Fruit fly (Drosophila melanogaster): Measurements from ENCODE around the gene CG13077.

The CG13077 gene

DNA sequence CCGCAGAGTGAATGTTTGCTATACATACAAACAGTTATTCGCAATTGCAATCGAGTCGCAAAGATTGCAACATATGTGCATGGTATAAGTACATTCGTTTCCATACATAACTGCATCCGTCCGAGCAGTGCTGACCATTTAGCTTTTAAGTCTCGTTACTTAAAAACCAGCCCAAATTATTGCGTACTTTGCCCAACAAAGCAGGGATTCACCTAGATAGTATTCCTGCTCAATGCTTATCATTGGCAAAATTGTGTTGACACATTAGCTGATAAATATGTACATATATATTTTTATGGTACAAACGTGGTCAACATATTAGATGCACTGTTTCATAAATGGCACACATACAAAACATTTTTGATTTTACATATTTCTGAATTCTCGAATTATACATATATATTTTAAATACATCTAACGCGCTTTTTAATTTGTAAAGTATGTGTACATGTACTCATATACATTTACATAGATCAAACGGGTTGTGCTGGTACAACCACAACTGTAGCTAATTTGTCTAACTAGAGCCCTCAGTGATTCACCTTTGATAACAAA lies 22.6 kb upstream of the CG13077 start (continued):
- 0 out of 2 replicates have a peak, but pooled peaks have one; percentile 9 for TF ChIP-seq CG15336 (GFP tag; IDR thresholded peaks at IDR 0.05)
- TF ChIP-seq CG31627 (GFP tag; optimal IDR thresholded peaks at IDR 0.05): no peak
- TF ChIP-seq CG8319 (GFP tag; optimal IDR thresholded peaks at IDR 0.05): no peak
- no peak for TF ChIP-seq fd85E (GFP tag; optimal IDR thresholded peaks at IDR 0.05)
- TF ChIP-seq CG8119 (GFP tag; IDR thresholded peaks at IDR 0.05): no peak
- no peak for TF ChIP-seq dac (GFP tag; optimal IDR thresholded peaks at IDR 0.05)
- TF ChIP-seq lz (GFP tag; optimal IDR thresholded peaks at IDR 0.05): no peak
- no peak for TF ChIP-seq spab (GFP tag; optimal IDR thresholded peaks at IDR 0.05)
- no peak for TF ChIP-seq Eip93F (GFP tag; optimal IDR thresholded peaks at IDR 0.05)
- no peak for TF ChIP-seq CG8632 (GFP tag; optimal IDR thresholded peaks at IDR 0.05)
- TF ChIP-seq Hr39 (GFP tag; optimal IDR thresholded peaks at IDR 0.05): no peak
- TF ChIP-seq fd59A (GFP tag; optimal IDR thresholded peaks at IDR 0.05): no peak
- TF ChIP-seq vri (GFP tag; optimal IDR thresholded peaks at IDR 0.05): no peak
- no peak for TF ChIP-seq topi (GFP tag; optimal IDR thresholded peaks at IDR 0.05)
- no peak for TF ChIP-seq CG11762 (GFP tag; optimal IDR thresholded peaks at IDR 0.05; ENCODE audit: insufficient read depth)
- TF ChIP-seq CG1621 (tag; optimal IDR thresholded peaks at IDR 0.05): no peak

DNA sequence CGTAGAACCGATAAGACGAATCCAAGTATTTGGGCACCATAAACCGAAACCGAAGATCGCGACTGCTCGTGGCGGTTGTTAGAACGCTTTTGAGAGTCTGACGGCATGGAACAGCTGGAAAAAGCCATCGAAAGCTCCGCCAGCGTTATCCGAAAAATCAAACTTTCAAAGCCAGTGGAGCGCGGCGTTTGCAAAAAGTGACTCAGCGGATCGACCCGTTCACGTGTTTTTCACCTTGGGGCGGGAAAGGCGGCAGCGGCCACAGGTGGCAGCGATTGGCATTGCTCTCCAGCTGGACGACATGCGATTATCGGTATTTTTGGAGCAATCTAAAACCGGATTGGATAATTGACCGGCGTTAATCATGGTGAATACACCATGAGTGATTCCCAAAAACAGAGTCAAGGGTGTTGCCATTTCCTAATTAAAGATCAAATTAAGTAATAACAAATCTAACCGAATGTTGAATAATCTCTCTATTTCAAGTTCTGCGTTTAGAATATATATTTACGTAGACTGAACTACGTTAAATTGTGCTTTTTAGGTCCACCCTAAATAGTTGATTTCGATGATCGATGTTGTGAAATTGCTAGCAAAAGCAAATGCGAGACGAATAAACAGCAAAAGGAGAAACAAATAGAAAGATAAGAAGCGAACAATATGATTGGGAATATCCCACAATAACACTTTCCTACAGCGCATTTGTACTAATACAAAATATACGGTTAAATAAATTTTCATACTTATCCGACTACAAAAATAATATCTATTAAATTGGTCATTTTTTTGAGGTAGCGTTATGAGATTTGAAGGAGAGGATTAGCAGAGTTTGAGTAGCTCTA lies 18.6 kb upstream of the CG13077 start, which contains the start of gene CG10337:
Gene CG10337, minus strand, starts transcription at position 91 of the 842 bp plus-strand sequence.
- TF ChIP-seq CG6163 (GFP tag; IDR thresholded peaks at IDR 0.05): peak; percentile 42; the same call in 1 of the 3 replicates
- TF ChIP-seq CG8119 (GFP tag; IDR thresholded peaks at IDR 0.05): peak; percentile 36; the same call in 1 of the 3 replicates
- TF ChIP-seq CG6808 (GFP tag; optimal IDR thresholded peaks at IDR 0.05): no peak
- peak; percentile 19 for TF ChIP-seq dsx (GFP tag; optimal IDR thresholded peaks at IDR 0.05; ENCODE audit: poor library complexity, severe bottlenecking)
- no peak for TF ChIP-seq CG1621 (tag; optimal IDR thresholded peaks at IDR 0.05)
- peak; percentile 52 for TF ChIP-seq CG15336 (GFP tag; IDR thresholded peaks at IDR 0.05)
- TF ChIP-seq CG32006 (GFP tag; optimal IDR thresholded peaks at IDR 0.05): peak; percentile 29
- TF ChIP-seq CG6792 (GFP tag; optimal IDR thresholded peaks at IDR 0.05): no peak
- no peak for TF ChIP-seq CG6276 (GFP tag; optimal IDR thresholded peaks at IDR 0.05)
- no peak for TF ChIP-seq Lpt (GFP tag; optimal IDR thresholded peaks at IDR 0.05)
- no peak for TF ChIP-seq Ets21C (GFP tag; optimal IDR thresholded peaks at IDR 0.05)
- TF ChIP-seq cyc (GFP tag; optimal IDR thresholded peaks at IDR 0.05): no peak
- peak; percentile 24 for TF ChIP-seq CG8632 (GFP tag; optimal IDR thresholded peaks at IDR 0.05)
- no peak for TF ChIP-seq salr (GFP tag; optimal IDR thresholded peaks at IDR 0.05)
- TF ChIP-seq lz (GFP tag; optimal IDR thresholded peaks at IDR 0.05): peak; percentile 7
- peak; percentile 13 to 15 for TF ChIP-seq ss (GFP tag; optimal IDR thresholded peaks at IDR 0.05)
- no peak for TF ChIP-seq CG4318 (GFP tag; optimal IDR thresholded peaks at IDR 0.05)
- no peak for TF ChIP-seq CG6854 (GFP tag; optimal IDR thresholded peaks at IDR 0.05)
- peak; percentile 34 for TF ChIP-seq topi (GFP tag; optimal IDR thresholded peaks at IDR 0.05)
- TF ChIP-seq CG9139 (GFP tag; optimal IDR thresholded peaks at IDR 0.05): no peak
- TF ChIP-seq Sox14 (GFP tag; optimal IDR thresholded peaks at IDR 0.05): no peak
- TF ChIP-seq fd59A (GFP tag; optimal IDR thresholded peaks at IDR 0.05): no peak
- TF ChIP-seq Sox15 (GFP tag; optimal IDR thresholded peaks at IDR 0.05): no peak
- no peak for TF ChIP-seq Gug (GFP tag; IDR thresholded peaks at IDR 0.05)
- no peak for TF ChIP-seq CG8319 (GFP tag; optimal IDR thresholded peaks at IDR 0.05)
- peak; percentile 8 for TF ChIP-seq Ets96B (tag; optimal IDR thresholded peaks at IDR 0.05)
- TF ChIP-seq spab (GFP tag; optimal IDR thresholded peaks at IDR 0.05): no peak
- TF ChIP-seq achi (GFP tag; optimal IDR thresholded peaks at IDR 0.05): no peak
- TF ChIP-seq pdm3 (GFP tag; optimal IDR thresholded peaks at IDR 0.05): no peak
- TF ChIP-seq CG10669 (GFP tag; optimal IDR thresholded peaks at IDR 0.05): no peak
- TF ChIP-seq Blimp-1 (GFP tag; optimal IDR thresholded peaks at IDR 0.05): no peak
- peak; percentile 6 for TF ChIP-seq esn (GFP tag; optimal IDR thresholded peaks at IDR 0.05)
- TF ChIP-seq Eip78C (GFP tag): peak; percentile 84
- TF ChIP-seq dac (GFP tag; optimal IDR thresholded peaks at IDR 0.05): no peak
- TF ChIP-seq net (GFP tag; optimal IDR thresholded peaks at IDR 0.05): peak; percentile 17
- peak; percentile 12 for TF ChIP-seq acj6 (GFP tag; optimal IDR thresholded peaks at IDR 0.05)
- peak; percentile 72 for TF ChIP-seq svp (GFP tag)
- TF ChIP-seq OdsH (GFP tag; optimal IDR thresholded peaks at IDR 0.05): peak; percentile 9
- TF ChIP-seq eg (GFP tag; IDR thresholded peaks at IDR 0.05): peak; percentile 44; the same call in 1 of the 3 replicates
- peak; percentile 87 for TF ChIP-seq fkh (GFP tag; optimal IDR thresholded peaks at IDR 0.05)

Data from whole organism, prepupa.